Fruit fly (Drosophila melanogaster) whole organism, prepupa: Measurements from ENCODE around the gene CG13599.

Experiments
- CG10631 ChIP-seq: fragments of 200-800 bp; sonication (Bioruptor generic); optimal IDR thresholded peaks from 2 replicates; lab custom pipeline; 2016; ENCODE audit warnings: missing biosample characterization, missing genetic modification characterization
- CG11294 ChIP-seq: fragments of 200-800 bp; sonication (Bioruptor generic); IDR thresholded peaks from 2 replicates; pipeline ENCODE4 v1.3.6; 2022; ENCODE audit warnings: missing biosample characterization, missing genetic modification characterization
- CG11762 ChIP-seq: fragments of 200-800 bp; sonication (Bioruptor generic); optimal IDR thresholded peaks from 3 replicates; lab custom pipeline; 2016; ENCODE audit warnings: missing biosample characterization, missing genetic modification characterization; ENCODE audit not compliant: insufficient read depth
- CG11902 ChIP-seq: fragments of 200-800 bp; sonication (Bioruptor generic); optimal IDR thresholded peaks from 3 replicates; lab custom pipeline; 2016; ENCODE audit warnings: missing biosample characterization, missing genetic modification characterization
- CG1621 ChIP-seq: fragments of 200-800 bp; sonication (Bioruptor generic); optimal IDR thresholded peaks from 3 replicates; lab custom pipeline; 2018; ENCODE audit warnings: missing biosample characterization, mild to moderate bottlenecking, missing genetic modification characterization
- CG16779 ChIP-seq: fragments of 200-800 bp; sonication (Bioruptor generic); optimal IDR thresholded peaks from 3 replicates; lab custom pipeline; 2017; ENCODE audit warnings: missing biosample characterization, mild to moderate bottlenecking, missing genetic modification characterization
- CG3032 ChIP-seq: fragments of 200-800 bp; optimal IDR thresholded peaks from 2 replicates; lab custom pipeline; 2019; ENCODE audit warnings: missing biosample characterization, mild to moderate bottlenecking, missing genetic modification characterization, moderate library complexity
- CG31627 ChIP-seq: fragments of 200-800 bp; sonication (Bioruptor generic); optimal IDR thresholded peaks from 3 replicates; lab custom pipeline; 2016; ENCODE audit warnings: missing biosample characterization, missing genetic modification characterization
- CG32006 ChIP-seq: fragments of 200-800 bp; sonication (Bioruptor generic); optimal IDR thresholded peaks from 3 replicates; lab custom pipeline; 2017; ENCODE audit warnings: missing biosample characterization, mild to moderate bottlenecking, missing genetic modification characterization
- CG3919 ChIP-seq: fragments of 200-800 bp; sonication (Bioruptor generic); optimal IDR thresholded peaks from 3 replicates; lab custom pipeline; 2016; ENCODE audit warnings: missing biosample characterization, missing genetic modification characterization
- CG4318 ChIP-seq: fragments of 200-800 bp; sonication (Bioruptor generic); optimal IDR thresholded peaks from 3 replicates; lab custom pipeline; 2017; ENCODE audit warnings: missing biosample characterization, mild to moderate bottlenecking, missing genetic modification characterization
- CG6163 ChIP-seq: fragments of 200-800 bp; sonication (Bioruptor generic); IDR thresholded peaks from 3 replicates; pipeline ENCODE4 v1.3.6; 2022; ENCODE audit warnings: missing biosample characterization, missing genetic modification characterization
- CG6276 ChIP-seq: fragments of 200-800 bp; sonication (Bioruptor generic); optimal IDR thresholded peaks from 2 replicates; lab custom pipeline; 2017; ENCODE audit warnings: missing biosample characterization, mild to moderate bottlenecking, missing genetic modification characterization
- CG6792 ChIP-seq: fragments of 200-800 bp; sonication (Bioruptor generic); optimal IDR thresholded peaks from 3 replicates; lab custom pipeline; 2016; ENCODE audit warnings: missing biosample characterization, missing genetic modification characterization
- CG6808 ChIP-seq: fragments of 200-800 bp; sonication (Bioruptor generic); optimal IDR thresholded peaks from 3 replicates; lab custom pipeline; 2017; ENCODE audit warnings: missing biosample characterization, missing genetic modification characterization, mild to moderate bottlenecking, moderate library complexity, missing genetic modification reagents
- CG6854 ChIP-seq: fragments of 200-800 bp; sonication (Bioruptor generic); optimal IDR thresholded peaks from 2 replicates; lab custom pipeline; 2017; ENCODE audit warnings: missing biosample characterization, mild to moderate bottlenecking, missing genetic modification characterization
- CG7368 ChIP-seq: fragments of 200-800 bp; sonication (Bioruptor generic); optimal IDR thresholded peaks from 3 replicates; lab custom pipeline; 2016; ENCODE audit warnings: missing biosample characterization, missing genetic modification characterization
- CG8119 ChIP-seq: fragments of 200-800 bp; sonication (Bioruptor generic); IDR thresholded peaks from 3 replicates; pipeline ENCODE4 v1.3.6; 2022; ENCODE audit warnings: missing biosample characterization, missing genetic modification characterization
- CG8632 ChIP-seq: fragments of 200-800 bp; sonication (Bioruptor generic); optimal IDR thresholded peaks from 3 replicates; lab custom pipeline; 2016; ENCODE audit warnings: missing biosample characterization, missing genetic modification characterization
- CG9139 ChIP-seq: fragments of 200-800 bp; sonication (Bioruptor generic); optimal IDR thresholded peaks from 3 replicates; lab custom pipeline; 2017; ENCODE audit warnings: missing biosample characterization, mild to moderate bottlenecking, missing genetic modification characterization
- Eip75B ChIP-seq: fragments of 200-800 bp; sonication (Bioruptor generic); optimal IDR thresholded peaks from 3 replicates; lab custom pipeline; 2016; ENCODE audit warnings: missing biosample characterization, missing genetic modification characterization
- Eip78C ChIP-seq: fragments of 200-800 bp; sonication (Bioruptor generic); peaks from one replicate; lab custom pipeline; 2016; ENCODE audit warnings: missing biosample characterization, missing genetic modification characterization
- Eip93F ChIP-seq: fragments of 200-800 bp; sonication (Bioruptor generic); optimal IDR thresholded peaks from 2 replicates; lab custom pipeline; 2016; ENCODE audit warnings: missing biosample characterization, mild to moderate bottlenecking, missing genetic modification characterization
- Ets21C ChIP-seq: fragments of 200-800 bp; sonication (Bioruptor generic); optimal IDR thresholded peaks from 3 replicates; lab custom pipeline; 2016; ENCODE audit warnings: missing biosample characterization, missing genetic modification characterization
- Ets96B ChIP-seq: fragments of 200-800 bp; optimal IDR thresholded peaks from 2 replicates; lab custom pipeline; 2019; ENCODE audit warnings: missing biosample characterization, mild to moderate bottlenecking, missing genetic modification characterization, moderate library complexity
- Hr38 ChIP-seq: sonication (Bioruptor generic); optimal IDR thresholded peaks from 2 replicates; lab custom pipeline; 2016; ENCODE audit warnings: missing biosample characterization, missing genetic modification characterization
- Hr39 ChIP-seq: fragments of 200-800 bp; sonication (Bioruptor generic); optimal IDR thresholded peaks from 2 replicates; lab custom pipeline; 2016; ENCODE audit warnings: missing biosample characterization, missing genetic modification characterization
- Lpt ChIP-seq: fragments of 200-800 bp; sonication (Bioruptor generic); optimal IDR thresholded peaks from 3 replicates; lab custom pipeline; 2016; ENCODE audit warnings: missing biosample characterization, missing genetic modification characterization
- Met ChIP-seq: fragments of 200-800 bp; sonication (Bioruptor generic); optimal IDR thresholded peaks from 3 replicates; lab custom pipeline; 2016; ENCODE audit warnings: missing biosample characterization, missing genetic modification characterization
- OdsH ChIP-seq: fragments of 200-800 bp; sonication (Bioruptor generic); optimal IDR thresholded peaks from 3 replicates; lab custom pipeline; 2016; ENCODE audit warnings: missing biosample characterization, missing genetic modification characterization
- Sox102F ChIP-seq: fragments of 200-800 bp; sonication (Bioruptor generic); optimal IDR thresholded peaks from 2 replicates; lab custom pipeline; 2016; ENCODE audit warnings: missing biosample characterization, mild to moderate bottlenecking, missing genetic modification characterization
- Sox14 ChIP-seq: fragments of 200-800 bp; sonication (Bioruptor generic); optimal IDR thresholded peaks from 3 replicates; lab custom pipeline; 2016; ENCODE audit warnings: missing biosample characterization, missing genetic modification characterization
- acj6 ChIP-seq: fragments of 200-800 bp; sonication (Bioruptor generic); optimal IDR thresholded peaks from 3 replicates; lab custom pipeline; 2016; ENCODE audit warnings: missing biosample characterization, missing genetic modification characterization
- cyc ChIP-seq: fragments of 200-800 bp; sonication (Bioruptor generic); optimal IDR thresholded peaks from 3 replicates; lab custom pipeline; 2016; ENCODE audit warnings: missing biosample characterization, missing genetic modification characterization
- dsx ChIP-seq: fragments of 200-800 bp; optimal IDR thresholded peaks from 3 replicates; lab custom pipeline; 2019; ENCODE audit warnings: missing biosample characterization, mild to moderate bottlenecking, missing genetic modification characterization, moderate library complexity; ENCODE audit not compliant: poor library complexity, severe bottlenecking
- eg ChIP-seq: fragments of 200-800 bp; sonication (Bioruptor generic); IDR thresholded peaks from 3 replicates; pipeline ENCODE4 v1.3.6; 2022; ENCODE audit warnings: missing biosample characterization, missing genetic modification characterization
- fd59A ChIP-seq: fragments of 200-800 bp; sonication (Bioruptor generic); optimal IDR thresholded peaks from 2 replicates; lab custom pipeline; 2017; ENCODE audit warnings: missing biosample characterization, mild to moderate bottlenecking, missing genetic modification characterization, missing genetic modification reagents
- fd85E ChIP-seq: fragments of 200-800 bp; sonication (Bioruptor generic); optimal IDR thresholded peaks from 3 replicates; lab custom pipeline; 2016; ENCODE audit warnings: missing biosample characterization, missing genetic modification characterization
- fkh ChIP-seq: fragments of 200-800 bp; sonication (Bioruptor generic); optimal IDR thresholded peaks from 3 replicates; lab custom pipeline; 2017; ENCODE audit warnings: missing biosample characterization, mild to moderate bottlenecking, missing genetic modification characterization, moderate library complexity
- net ChIP-seq: fragments of 200-800 bp; sonication (Bioruptor generic); optimal IDR thresholded peaks from 3 replicates; lab custom pipeline; 2016; ENCODE audit warnings: missing biosample characterization, missing genetic modification characterization
- salr ChIP-seq, 2 experiments: fragments of 200-800 bp; sonication (Bioruptor generic); optimal IDR thresholded peaks; 3 replicates each; lab custom pipeline; 2016 to 2018; ENCODE audit warnings: missing biosample characterization in 2 of 2, missing genetic modification characterization in 2 of 2, mild to moderate bottlenecking in 1 of 2
- spab ChIP-seq: fragments of 200-800 bp; sonication (Bioruptor generic); optimal IDR thresholded peaks from 2 replicates; lab custom pipeline; 2017; ENCODE audit warnings: missing biosample characterization, mild to moderate bottlenecking, missing genetic modification characterization, missing genetic modification reagents
- topi ChIP-seq: fragments of 200-800 bp; sonication (Bioruptor generic); optimal IDR thresholded peaks from 3 replicates; lab custom pipeline; 2016; ENCODE audit warnings: missing biosample characterization, missing genetic modification characterization

CG13599 gene

dm6 chr3R:23915967-23916366 lies 15.5 kb upstream of the CG13599 start (continued):
- TF ChIP-seq CG3032 (tag; lab: Kevin White, UChicago) (peak; percentile 89), spab (GFP tag; lab: Kevin White, UChicago) (peak; percentile 88), eg (GFP tag; lab: Robert Waterston, UW) (peak; percentile 50; the same call in 2 of the 3 replicates), salr (GFP tag; optimal IDR thresholded peaks at IDR 0.05; lab: Kevin White, UChicago) (peak; percentile 78 to 83), fd85E (peak; percentile 47), Lpt (GFP tag; lab: Kevin White, UChicago) (peak; percentile 67), CG11762 (GFP tag; lab: Kevin White, UChicago) (peak; percentile 74), CG9139 (GFP tag; lab: Kevin White, UChicago) (peak; percentile 70), CG16779 (tag; lab: Kevin White, UChicago) (peak; percentile 69), Eip75B (GFP tag; lab: Kevin White, UChicago) (peak; percentile 90), CG6163 (peak; percentile 89), CG10631 (GFP tag; lab: Kevin White, UChicago) (peak; percentile 89), CG6276 (GFP tag; lab: Kevin White, UChicago) (peak; percentile 27)

dm6 chr3R:23919366-23919765 lies 12.1 kb upstream of the CG13599 start:
- TF ChIP-seq fkh (GFP tag; lab: Kevin White, UChicago) (peak; percentile 93), fd59A (no peak), CG8632 (GFP tag; lab: Kevin White, UChicago) (peak; percentile 25), net (GFP tag; lab: Kevin White, UChicago) (peak; percentile 38), CG7368 (peak; percentile 12), eg (GFP tag; lab: Robert Waterston, UW) (peak; percentile 28; the same call in 1 of the 3 replicates), Eip75B (GFP tag; lab: Kevin White, UChicago) (no peak), Lpt (GFP tag; lab: Kevin White, UChicago) (no peak), CG9139 (GFP tag; lab: Kevin White, UChicago) (no peak), CG16779 (tag; lab: Kevin White, UChicago) (no peak), CG6854 (GFP tag; lab: Kevin White, UChicago) (no peak), CG31627 (no peak), CG1621 (tag; lab: Kevin White, UChicago) (peak; percentile 14), Eip78C (GFP tag; lab: Kevin White, UChicago) (peak; percentile 49)
- TF ChIP-seq, all 60 proteins: peak for 7

DNA sequence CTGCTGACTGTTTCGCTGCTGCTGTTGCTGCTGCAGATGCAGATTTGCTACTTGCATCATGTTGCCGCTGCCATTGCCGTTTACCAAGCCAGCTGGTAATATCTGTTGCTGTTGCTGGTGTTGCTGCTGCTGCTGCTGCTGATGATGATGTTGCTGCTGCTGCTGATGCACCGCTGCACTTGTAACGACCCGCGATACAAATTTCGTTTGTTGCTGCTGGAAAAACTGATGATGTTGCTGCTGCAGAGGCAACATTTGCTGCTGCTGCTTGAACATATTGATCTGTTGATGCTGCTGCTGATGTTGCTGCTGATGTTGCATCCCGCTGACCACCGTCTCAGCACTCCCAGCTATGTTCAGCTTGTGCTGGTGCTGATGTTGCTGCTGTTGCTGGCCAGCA lies 11.1 kb upstream of the CG13599 start:
- TF ChIP-seq CG8119 (GFP tag; lab: Robert Waterston, UW) (no peak), CG3919 (peak; percentile 48)

DNA sequence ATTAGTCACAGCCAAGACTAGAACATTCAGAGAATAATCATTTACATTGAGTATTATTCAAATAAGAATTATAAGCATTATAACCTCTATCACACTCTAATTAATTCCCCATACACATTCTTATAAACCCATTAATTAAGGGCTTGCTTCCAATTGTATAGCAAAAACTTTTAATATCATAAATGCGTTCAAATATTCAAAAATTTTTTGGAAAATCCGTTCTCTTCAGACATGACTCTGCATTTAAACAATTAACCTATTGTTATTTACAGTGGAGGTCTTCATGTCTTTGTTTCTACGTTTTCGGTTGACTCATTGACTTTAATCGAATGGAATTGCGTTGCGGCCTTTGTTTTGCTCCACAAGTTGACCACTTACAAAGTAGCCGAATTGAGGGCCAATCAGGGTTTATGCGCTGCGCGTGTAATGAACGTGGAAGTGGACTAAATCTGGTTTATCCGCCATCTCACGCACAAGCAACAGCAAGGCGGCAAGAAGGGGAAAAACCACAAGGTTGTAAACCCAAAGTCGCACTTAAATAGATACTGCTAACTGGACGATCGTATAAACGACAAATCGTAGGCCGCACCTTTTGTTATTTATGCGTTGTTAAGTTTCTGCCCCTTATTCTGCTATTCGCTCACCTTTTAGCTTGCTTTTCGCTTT lies 10.4 kb upstream of the CG13599 start:
- TF ChIP-seq Sox102F (GFP tag; lab: Kevin White, UChicago) (peak; percentile 64), dsx (GFP tag; lab: Kevin White, UChicago) (peak; percentile 99), fd59A (peak; percentile 23), OdsH (GFP tag; lab: Kevin White, UChicago) (no peak), CG6808 (GFP tag; lab: Kevin White, UChicago) (peak; percentile 49), CG6276 (GFP tag; lab: Kevin White, UChicago) (no peak), eg (GFP tag; lab: Robert Waterston, UW) (peak; percentile 74), CG11294 (GFP tag; lab: Robert Waterston, UW) (no peak), CG8119 (GFP tag; lab: Robert Waterston, UW) (peak; percentile 37; the same call in 2 of the 3 replicates), cyc (GFP tag; lab: Kevin White, UChicago) (peak; percentile 43), acj6 (GFP tag; lab: Kevin White, UChicago) (peak; percentile 42), CG16779 (tag; lab: Kevin White, UChicago) (no peak), CG3032 (tag; lab: Kevin White, UChicago) (peak; percentile 26), topi (GFP tag; lab: Kevin White, UChicago) (peak; percentile 74), Sox14 (peak; percentile 78), Ets21C (peak; percentile 2), Met (peak; percentile 24), spab (GFP tag; lab: Kevin White, UChicago) (no peak), CG31627 (peak; percentile 58), Hr38 (no peak), CG6792 (GFP tag; lab: Kevin White, UChicago) (peak; percentile 22), Ets96B (tag; lab: Kevin White, UChicago) (peak; percentile 37), CG11902 (GFP tag; lab: Kevin White, UChicago) (peak; percentile 12), CG10631 (GFP tag; lab: Kevin White, UChicago) (peak; percentile 14), Hr39 (GFP tag; lab: Kevin White, UChicago) (peak; percentile 74), Eip93F (GFP tag; lab: Kevin White, UChicago) (peak; percentile 39), Lpt (GFP tag; lab: Kevin White, UChicago) (no peak), CG4318 (GFP tag; lab: Kevin White, UChicago) (no peak), CG32006 (no peak)
